Worm (Caenorhabditis elegans): Measurements from ENCODE around the gene gap-1.

DNA sequence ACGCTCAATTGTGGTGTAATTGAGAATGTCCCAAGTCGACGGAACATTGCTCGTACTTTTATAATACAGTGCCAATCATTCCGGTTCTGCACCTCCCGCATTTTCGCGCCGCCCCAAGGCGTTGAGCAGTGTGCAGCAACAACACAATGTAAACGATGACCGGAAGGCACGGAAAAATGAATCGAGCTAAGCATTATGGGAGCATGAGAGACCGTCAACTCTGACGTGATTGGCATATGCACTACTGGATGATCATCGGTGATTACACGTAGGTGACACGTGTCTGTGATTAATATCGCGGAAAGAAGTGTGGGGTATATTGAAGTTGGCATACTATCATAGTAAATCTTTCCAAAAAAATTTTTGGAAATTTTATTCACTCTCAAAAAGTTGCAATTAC lies 12.7 kb downstream of the gap-1 start, which contains the start of gene T24C12.4:
- TF ChIP-seq flt-1 (GFP tag; IDR thresholded peaks at IDR 0.05): no peak
- TF ChIP-seq tra-4 (tag; optimal IDR thresholded peaks at IDR 0.05): no peak
- no peak for TF ChIP-seq scrt-1 (GFP tag; IDR thresholded peaks at IDR 0.05)
- no peak for TF ChIP-seq ama-1 (optimal IDR thresholded peaks at IDR 0.05)
- no peak for TF ChIP-seq hmg-4 (GFP tag; optimal IDR thresholded peaks at IDR 0.05)
- TF ChIP-seq ets-7 (tag; optimal IDR thresholded peaks at IDR 0.05): no peak
- no peak for TF ChIP-seq tbx-11 (GFP tag; IDR thresholded peaks at IDR 0.05)
- no peak for TF ChIP-seq F13C5.2 (tag; optimal IDR thresholded peaks at IDR 0.05)
- TF ChIP-seq hmbx-1 (tag; optimal IDR thresholded peaks at IDR 0.05): no peak
- TF ChIP-seq pes-1 (GFP tag; IDR thresholded peaks at IDR 0.05): no peak
- TF ChIP-seq ceh-36 (tag; optimal IDR thresholded peaks at IDR 0.05): no peak
- no peak for TF ChIP-seq tbx-37 (GFP tag; conservative IDR thresholded peaks at IDR 0.05)
- no peak for TF ChIP-seq aly-1 (tag; optimal IDR thresholded peaks at IDR 0.05)

Data from whole organism, early embryonic.